Fruit fly (Drosophila melanogaster) whole organism, embryonic: Measurements from ENCODE around the gene CG44013.

Source experiments
- Atf3 ChIP-seq: fragments of 200-800 bp; sonication (Bioruptor generic); optimal IDR thresholded peaks from 3 replicates; lab custom pipeline; 2016; ENCODE audit warnings: missing biosample characterization, missing genetic modification characterization
- B-H2 ChIP-seq: fragments of 200-800 bp; sonication (Bioruptor generic); optimal IDR thresholded peaks from 2 replicates; lab custom pipeline; 2018; ENCODE audit warnings: missing biosample characterization, mild to moderate bottlenecking, missing genetic modification characterization
- CG10147 ChIP-seq: fragments of 200-800 bp; sonication (Bioruptor generic); optimal IDR thresholded peaks from 2 replicates; lab custom pipeline; 2019; ENCODE audit warnings: missing biosample characterization, mild to moderate bottlenecking, missing genetic modification characterization, moderate library complexity
- CG1024 ChIP-seq: fragments of 200-800 bp; sonication (Bioruptor generic); IDR thresholded peaks from 2 replicates; pipeline ENCODE4 v1.3.6; 2022; ENCODE audit warnings: missing biosample characterization, missing genetic modification characterization
- CG10274 ChIP-seq: fragments of 200-800 bp; sonication (Bioruptor generic); optimal IDR thresholded peaks from 3 replicates; lab custom pipeline; 2017; ENCODE audit warnings: missing biosample characterization, mild to moderate bottlenecking, missing genetic modification characterization
- CG10462 ChIP-seq: fragments of 200-800 bp; sonication (Bioruptor generic); optimal IDR thresholded peaks from 2 replicates; lab custom pipeline; 2016; ENCODE audit warnings: missing biosample characterization, missing genetic modification characterization
- CG12219 ChIP-seq: fragments of 200-800 bp; sonication (Bioruptor generic); optimal IDR thresholded peaks from 3 replicates; lab custom pipeline; 2018; ENCODE audit warnings: missing biosample characterization, mild to moderate bottlenecking, missing genetic modification characterization
- CG12391 ChIP-seq: fragments of 200-800 bp; sonication (Bioruptor generic); optimal IDR thresholded peaks from 3 replicates; lab custom pipeline; 2018; ENCODE audit warnings: missing biosample characterization, mild to moderate bottlenecking, missing genetic modification characterization, moderate library complexity
- CG14441 ChIP-seq: fragments of 200-800 bp; sonication (Bioruptor generic); IDR thresholded peaks from 2 replicates; pipeline ENCODE4 v1.3.6; 2022; ENCODE audit warnings: missing biosample characterization, missing genetic modification characterization
- CG14965 ChIP-seq: fragments of 200-800 bp; sonication (Bioruptor generic); optimal IDR thresholded peaks from 2 replicates; lab custom pipeline; 2016; ENCODE audit warnings: missing biosample characterization, missing genetic modification characterization, borderline replicate concordance
- CG15269 ChIP-seq: fragments of 200-800 bp; sonication (Bioruptor generic); optimal IDR thresholded peaks from 2 replicates; lab custom pipeline; 2018; ENCODE audit warnings: missing biosample characterization, mild to moderate bottlenecking, missing genetic modification characterization, moderate library complexity
- CG15514 ChIP-seq: fragments of 200-800 bp; sonication (Bioruptor generic); optimal IDR thresholded peaks from 3 replicates; lab custom pipeline; 2017; ENCODE audit warnings: missing biosample characterization, missing genetic modification characterization, mild to moderate bottlenecking, moderate library complexity, missing genetic modification reagents
- CG16779 ChIP-seq: fragments of 200-800 bp; sonication (Bioruptor generic); IDR thresholded peaks from 2 replicates; pipeline ENCODE4 v1.3.6; 2022; ENCODE audit warnings: missing biosample characterization, missing genetic modification characterization
- CG2875 ChIP-seq: fragments of 200-800 bp; sonication (Bioruptor generic); optimal IDR thresholded peaks from 2 replicates; lab custom pipeline; 2017; ENCODE audit warnings: missing biosample characterization, mild to moderate bottlenecking, missing genetic modification characterization, missing genetic modification reagents
- CG3163 ChIP-seq: fragments of 200-800 bp; sonication (Bioruptor generic); optimal IDR thresholded peaks from 3 replicates; lab custom pipeline; 2016; ENCODE audit warnings: missing biosample characterization, missing genetic modification characterization
- CG32532 ChIP-seq: fragments of 200-800 bp; sonication (Bioruptor generic); IDR thresholded peaks from 2 replicates; pipeline ENCODE4 v1.3.6; 2022; ENCODE audit warnings: missing biosample characterization, missing genetic modification characterization
- CG5180 ChIP-seq: fragments of 200-800 bp; sonication (Bioruptor generic); optimal IDR thresholded peaks from 3 replicates; lab custom pipeline; 2017; ENCODE audit warnings: missing biosample characterization, missing genetic modification characterization, mild to moderate bottlenecking, moderate library complexity, missing genetic modification reagents
- CG8290 ChIP-seq, 3 experiments: fragments of 200-800 bp; sonication (Bioruptor generic); optimal IDR thresholded peaks; 2 replicates each; lab custom pipeline; 2016 to 2019; ENCODE audit warnings: missing biosample characterization in 3 of 3, missing genetic modification characterization in 3 of 3, mild to moderate bottlenecking in 2 of 3, moderate library complexity in 1 of 3
- CG8359 ChIP-seq: fragments of 200-800 bp; sonication (Bioruptor generic); optimal IDR thresholded peaks from 2 replicates; lab custom pipeline; 2017; ENCODE audit warnings: missing biosample characterization, mild to moderate bottlenecking, missing genetic modification characterization, borderline replicate concordance
- CG9437 ChIP-seq: fragments of 200-800 bp; sonication (Bioruptor generic); optimal IDR thresholded peaks from 2 replicates; lab custom pipeline; 2018; ENCODE audit warnings: missing biosample characterization, mild to moderate bottlenecking, missing genetic modification characterization
- CG9876 ChIP-seq: fragments of 200-800 bp; sonication (Bioruptor generic); optimal IDR thresholded peaks from 2 replicates; lab custom pipeline; 2016; ENCODE audit warnings: missing biosample characterization, missing genetic modification characterization
- Hey ChIP-seq: fragments of 200-800 bp; sonication (Bioruptor generic); optimal IDR thresholded peaks from 3 replicates; lab custom pipeline; 2018; ENCODE audit warnings: missing biosample characterization, mild to moderate bottlenecking, missing genetic modification characterization
- MESR4 ChIP-seq: fragments of 200-800 bp; sonication (Bioruptor generic); optimal IDR thresholded peaks from 2 replicates; lab custom pipeline; 2018; ENCODE audit warnings: missing biosample characterization, mild to moderate bottlenecking, missing genetic modification characterization, moderate library complexity
- Nf-YA ChIP-seq: fragments of 200-800 bp; sonication (Bioruptor generic); IDR thresholded peaks from 2 replicates; pipeline ENCODE4 v1.3.6; 2022; ENCODE audit warnings: missing biosample characterization, missing genetic modification characterization
- PHDP ChIP-seq: fragments of 200-800 bp; sonication (Bioruptor generic); optimal IDR thresholded peaks from 3 replicates; lab custom pipeline; 2018; ENCODE audit warnings: missing biosample characterization, mild to moderate bottlenecking, missing genetic modification characterization, moderate library complexity
- Scr ChIP-seq: fragments of 200-800 bp; sonication (Bioruptor generic); IDR thresholded peaks from 2 replicates; pipeline ENCODE4 v1.3.6; 2022; ENCODE audit warnings: missing biosample characterization, missing genetic modification characterization; ENCODE audit not compliant: partially characterized antibody
- Taf1 ChIP-seq: fragments of 200-800 bp; sonication (Bioruptor generic); IDR thresholded peaks from 2 replicates; pipeline ENCODE4 v1.3.6; 2022; ENCODE audit warnings: missing biosample characterization, missing genetic modification characterization
- ara ChIP-seq: fragments of 200-800 bp; sonication (Bioruptor generic); IDR thresholded peaks from 2 replicates; pipeline ENCODE4 v1.3.6; 2022; ENCODE audit warnings: missing biosample characterization, missing genetic modification characterization
- cato ChIP-seq: fragments of 200-800 bp; sonication (Bioruptor generic); optimal IDR thresholded peaks from 2 replicates; lab custom pipeline; 2016; ENCODE audit warnings: missing biosample characterization, missing genetic modification characterization, borderline replicate concordance
- caup ChIP-seq: fragments of 200-800 bp; sonication (Bioruptor generic); optimal IDR thresholded peaks from 3 replicates; lab custom pipeline; 2017; ENCODE audit warnings: missing biosample characterization, mild to moderate bottlenecking, missing genetic modification characterization, moderate library complexity; ENCODE audit not compliant: severe bottlenecking
- chn ChIP-seq: fragments of 200-800 bp; sonication (Bioruptor generic); optimal IDR thresholded peaks from 2 replicates; lab custom pipeline; 2016; ENCODE audit warnings: missing biosample characterization, missing genetic modification characterization
- danr ChIP-seq: fragments of 200-800 bp; sonication (Bioruptor generic); IDR thresholded peaks from 2 replicates; pipeline ENCODE4 v1.3.6; 2022; ENCODE audit warnings: missing biosample characterization, missing genetic modification characterization
- dati ChIP-seq: fragments of 200-800 bp; sonication (Bioruptor generic); IDR thresholded peaks from 2 replicates; pipeline ENCODE4 v1.3.6; 2022; ENCODE audit warnings: missing biosample characterization, missing genetic modification characterization
- dmrt11E ChIP-seq: fragments of 200-800 bp; sonication (Bioruptor generic); optimal IDR thresholded peaks from 3 replicates; lab custom pipeline; 2018; ENCODE audit warnings: missing biosample characterization, mild to moderate bottlenecking, missing genetic modification characterization, moderate library complexity
- dpn ChIP-seq, 2 experiments: fragments of 200-800 bp; sonication (Bioruptor generic); optimal IDR thresholded peaks; 3 replicates each; lab custom pipeline; 2016; ENCODE audit warnings: missing biosample characterization in 2 of 2, missing genetic modification characterization in 2 of 2
- fd102C ChIP-seq: fragments of 200-800 bp; sonication (Bioruptor generic); optimal IDR thresholded peaks from 2 replicates; lab custom pipeline; 2018; ENCODE audit warnings: missing biosample characterization, mild to moderate bottlenecking, missing genetic modification characterization, moderate library complexity
- gce ChIP-seq: fragments of 200-800 bp; sonication (Bioruptor generic); IDR thresholded peaks from 3 replicates; pipeline ENCODE4 v1.3.6; 2022; ENCODE audit warnings: missing biosample characterization, missing genetic modification characterization
- lab ChIP-seq: fragments of 200-800 bp; sonication (Bioruptor generic); optimal IDR thresholded peaks from 3 replicates; lab custom pipeline; 2017; ENCODE audit warnings: missing biosample characterization, missing genetic modification characterization, mild to moderate bottlenecking, moderate library complexity, missing genetic modification reagents
- lilli ChIP-seq: fragments of 200-800 bp; sonication (Bioruptor generic); optimal IDR thresholded peaks from 3 replicates; lab custom pipeline; 2016; ENCODE audit warnings: missing biosample characterization, missing genetic modification characterization
- lmd ChIP-seq: fragments of 200-800 bp; sonication (Bioruptor generic); IDR thresholded peaks from 2 replicates; pipeline ENCODE4 v1.3.6; 2022; ENCODE audit warnings: missing biosample characterization, missing genetic modification characterization
- pb ChIP-seq: fragments of 200-800 bp; sonication (Bioruptor generic); optimal IDR thresholded peaks from 3 replicates; lab custom pipeline; 2016; ENCODE audit warnings: missing biosample characterization, missing genetic modification characterization
- peb ChIP-seq: fragments of 200-800 bp; sonication (Bioruptor generic); IDR thresholded peaks from 2 replicates; pipeline ENCODE4 v1.3.6; 2022; ENCODE audit warnings: missing biosample characterization, missing genetic modification characterization
- pho ChIP-seq: fragments of 200-800 bp; sonication (Bioruptor generic); optimal IDR thresholded peaks from 2 replicates; lab custom pipeline; 2016; ENCODE audit warnings: missing biosample characterization, missing genetic modification characterization
- sens ChIP-seq: fragments of 200-800 bp; sonication (Bioruptor generic); peaks from one replicate; lab custom pipeline; 2016; ENCODE audit warnings: missing biosample characterization, missing genetic modification characterization
- slp2 ChIP-seq: fragments of 200-800 bp; sonication (Bioruptor generic); optimal IDR thresholded peaks from 2 replicates; lab custom pipeline; 2016; ENCODE audit warnings: missing biosample characterization, missing genetic modification characterization
- sug ChIP-seq: fragments of 200-800 bp; optimal IDR thresholded peaks from 2 replicates; lab custom pipeline; 2019; ENCODE audit warnings: missing biosample characterization, mild to moderate bottlenecking, missing genetic modification characterization, moderate library complexity
- tgo ChIP-seq: fragments of 200-800 bp; sonication (Bioruptor generic); IDR thresholded peaks from 3 replicates; pipeline ENCODE4 v1.3.6; 2022; ENCODE audit warnings: missing biosample characterization, missing genetic modification characterization
- twi ChIP-seq: fragments of 200-800 bp; optimal IDR thresholded peaks from 2 replicates; lab custom pipeline; 2019; ENCODE audit warnings: missing biosample characterization, mild to moderate bottlenecking, missing genetic modification characterization, moderate library complexity
- unpg ChIP-seq: fragments of 200-800 bp; sonication (Bioruptor generic); optimal IDR thresholded peaks from 3 replicates; lab custom pipeline; 2018; ENCODE audit warnings: missing biosample characterization, mild to moderate bottlenecking, missing genetic modification characterization, moderate library complexity
- zfh1 ChIP-seq: fragments of 200-800 bp; sonication (Bioruptor generic); IDR thresholded peaks from 3 replicates; pipeline ENCODE4 v1.3.6; 2022; ENCODE audit warnings: missing biosample characterization, missing genetic modification characterization
- zfh2 ChIP-seq: fragments of 200-800 bp; sonication (Bioruptor generic); optimal IDR thresholded peaks from 2 replicates; lab custom pipeline; 2016; ENCODE audit warnings: missing biosample characterization, missing genetic modification characterization

The CG44013 gene

DNA sequence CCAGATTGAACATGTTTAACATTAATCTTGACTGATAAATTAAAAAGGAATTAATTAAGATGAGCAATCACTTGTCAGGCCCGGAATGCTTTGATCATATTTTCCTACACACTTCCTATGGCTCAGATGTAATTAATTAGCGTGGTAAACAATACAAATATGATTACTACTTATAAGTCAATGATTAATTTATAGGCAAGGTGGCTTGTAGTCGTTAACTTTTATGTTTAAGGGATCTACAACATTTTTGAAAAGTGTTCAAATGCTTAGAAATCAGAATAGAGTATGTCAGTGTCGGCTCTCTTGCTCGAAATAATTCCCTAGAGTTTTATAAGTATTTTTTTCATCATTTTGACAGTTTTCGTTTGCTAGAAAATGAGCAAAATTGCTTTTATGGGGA lies 38.0 kb downstream of the CG44013 start (continued):
- no peak for TF ChIP-seq MESR4 (GFP tag; lab: Kevin White, UChicago)
- TF ChIP-seq unpg (GFP tag; lab: Kevin White, UChicago), result no peak
- no peak for TF ChIP-seq slp2
- TF ChIP-seq dmrt11E (tag; lab: Kevin White, UChicago), result no peak
- no peak for TF ChIP-seq CG10147 (GFP tag; lab: Kevin White, UChicago)
- TF ChIP-seq CG2875, result no peak
- no peak for TF ChIP-seq peb (GFP tag; lab: Robert Waterston, UW)
- TF ChIP-seq lmd (GFP tag; lab: Robert Waterston, UW), result peak; percentile 22; the same call in 1 of the 2 replicates
- TF ChIP-seq Hey (tag; lab: Kevin White, UChicago), result no peak
- TF ChIP-seq chn (GFP tag; lab: Kevin White, UChicago), result no peak
- peak; percentile 40; the same call in 1 of the 2 replicates for TF ChIP-seq CG32532 (GFP tag; lab: Robert Waterston, UW)
- TF ChIP-seq tgo (GFP tag; lab: Robert Waterston, UW), result no peak; the same call in 2 of the 3 replicates
- TF ChIP-seq cato, result no peak
- no peak for TF ChIP-seq CG14965 (GFP tag; lab: Kevin White, UChicago)
- no peak for TF ChIP-seq CG15514 (GFP tag; lab: Kevin White, UChicago)
- TF ChIP-seq CG12219 (GFP tag; lab: Kevin White, UChicago), result no peak
- no peak for TF ChIP-seq CG10462 (GFP tag; lab: Kevin White, UChicago)
- no peak for TF ChIP-seq CG15269 (tag; lab: Kevin White, UChicago)
- TF ChIP-seq B-H2, result no peak
- no peak for TF ChIP-seq CG8359 (GFP tag; lab: Kevin White, UChicago)
- TF ChIP-seq Nf-YA, result no peak
- no peak for TF ChIP-seq PHDP
- no peak for TF ChIP-seq CG12391 (tag; lab: Kevin White, UChicago)
- no peak for TF ChIP-seq CG16779
- no peak for TF ChIP-seq ara (GFP tag; lab: Robert Waterston, UW)
- no peak for TF ChIP-seq gce (GFP tag; lab: Robert Waterston, UW)
- TF ChIP-seq CG5180 (GFP tag; lab: Kevin White, UChicago), result no peak
- no peak for TF ChIP-seq caup (GFP tag; lab: Kevin White, UChicago)
- TF ChIP-seq pb (GFP tag; lab: Kevin White, UChicago), result no peak
- TF ChIP-seq zfh1 (GFP tag; lab: Robert Waterston, UW), result no peak
- TF ChIP-seq lab, result peak; percentile 31
- TF ChIP-seq CG9876 (GFP tag; lab: Kevin White, UChicago), result no peak
- no peak for TF ChIP-seq CG1024 (GFP tag; lab: Robert Waterston, UW)
- TF ChIP-seq lilli (GFP tag; lab: Kevin White, UChicago), result peak; percentile 17
- no peak for TF ChIP-seq CG8290 (GFP tag; optimal IDR thresholded peaks at IDR 0.05; lab: Kevin White, UChicago)
- no peak for TF ChIP-seq CG8290 (tag; optimal IDR thresholded peaks at IDR 0.05; lab: Kevin White, UChicago)
- TF ChIP-seq fd102C (GFP tag; lab: Kevin White, UChicago), result no peak
- no peak for TF ChIP-seq sug (tag; lab: Kevin White, UChicago)
- TF ChIP-seq twi (tag; lab: Kevin White, UChicago), result no peak
- TF ChIP-seq dpn (GFP tag; optimal IDR thresholded peaks at IDR 0.05; lab: Kevin White, UChicago), result no peak
- TF ChIP-seq CG14441 (GFP tag; lab: Robert Waterston, UW), result no peak
- TF ChIP-seq Scr (GFP tag; lab: Robert Waterston, UW), result no peak
- no peak for TF ChIP-seq CG9437 (GFP tag; lab: Kevin White, UChicago)
- no peak for TF ChIP-seq CG10274 (GFP tag; lab: Kevin White, UChicago)
- TF ChIP-seq Taf1 (GFP tag; lab: Robert Waterston, UW), result no peak
- no peak for TF ChIP-seq dati (GFP tag; lab: Robert Waterston, UW)
- no peak for TF ChIP-seq pho (GFP tag; lab: Kevin White, UChicago)
- no peak for TF ChIP-seq CG3163 (GFP tag; lab: Kevin White, UChicago)
- TF ChIP-seq danr, result no peak
- peak; percentile 6 for TF ChIP-seq zfh2 (GFP tag; lab: Kevin White, UChicago)
- TF ChIP-seq sens (GFP tag; lab: Kevin White, UChicago), result peak; percentile 16
- TF ChIP-seq Atf3 (GFP tag; lab: Kevin White, UChicago), result no peak
